Fruit fly (Drosophila melanogaster): Measurements from ENCODE around the gene CG42507.

CG42507 gene

DNA sequence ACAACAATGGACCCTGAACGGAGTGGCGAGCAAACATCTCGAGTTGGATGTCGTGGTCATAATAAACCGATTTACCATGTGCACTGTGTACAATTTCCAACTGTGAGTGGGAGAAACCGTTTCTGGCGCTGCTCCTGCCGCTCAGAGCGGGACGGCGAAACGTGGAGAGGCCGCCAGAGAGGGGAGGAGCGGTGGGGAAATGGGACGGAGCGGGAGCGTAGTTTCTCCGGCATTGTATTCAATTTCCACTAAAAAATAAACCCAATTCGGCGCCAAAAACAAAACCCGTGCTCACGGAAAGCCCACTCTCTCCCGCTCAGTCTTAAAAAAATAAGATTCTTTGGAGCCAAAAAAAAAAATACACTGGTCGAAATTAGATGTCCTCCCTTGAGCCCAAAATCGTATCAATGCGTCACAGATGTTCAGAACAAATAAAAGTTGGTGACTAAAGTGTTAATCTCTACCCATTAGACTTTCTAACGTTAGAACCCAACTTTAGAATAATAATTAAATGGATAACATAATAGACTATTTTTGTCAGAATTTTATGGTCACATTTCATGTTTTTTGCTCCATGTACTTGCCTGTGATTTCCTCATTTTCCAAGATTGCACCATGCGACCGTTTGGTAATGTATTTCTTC is 2.3 kb upstream of the CG42507 start (continued):
- peak; percentile 90 to 98 for TF ChIP-seq Trl (optimal IDR thresholded peaks at IDR 0.05)
- TF ChIP-seq Trl (GFP tag; optimal IDR thresholded peaks at IDR 0.05), result peak; percentile 45
- no peak for TF ChIP-seq GATAe (GFP tag; conservative IDR thresholded peaks at IDR 0.05)
- no peak for TF ChIP-seq CG3838 (GFP tag; optimal IDR thresholded peaks at IDR 0.05)
- no peak for TF ChIP-seq CG33557 (GFP tag; optimal IDR thresholded peaks at IDR 0.05)
- peak; percentile 88 for TF ChIP-seq row (GFP tag; IDR thresholded peaks at IDR 0.05)
- no peak for TF ChIP-seq BEAF-32 (GFP tag; optimal IDR thresholded peaks at IDR 0.05)
- TF ChIP-seq D19A (tag; optimal IDR thresholded peaks at IDR 0.05), result peak; percentile 7
- no peak for TF ChIP-seq CG1832 (GFP tag; optimal IDR thresholded peaks at IDR 0.05)
- TF ChIP-seq Drgx (GFP tag; IDR thresholded peaks at IDR 0.05), result peak; percentile 64; the same call in 1 of the 2 replicates
- peak; percentile 32; the same call in 1 of the 2 replicates for TF ChIP-seq bbx (GFP tag; IDR thresholded peaks at IDR 0.05; ENCODE audit: partially characterized antibody)
- no peak for TF ChIP-seq ERR (GFP tag; optimal IDR thresholded peaks at IDR 0.05)
- no peak for TF ChIP-seq CG15479 (GFP tag; optimal IDR thresholded peaks at IDR 0.05)
- no peak for TF ChIP-seq Sry-β (GFP tag; optimal IDR thresholded peaks at IDR 0.05)
- TF ChIP-seq CG9876 (GFP tag; optimal IDR thresholded peaks at IDR 0.05), result no peak
- no peak for TF ChIP-seq pzg (GFP tag; optimal IDR thresholded peaks at IDR 0.05)
- TF ChIP-seq CG16815 (GFP tag; optimal IDR thresholded peaks at IDR 0.05), result peak; percentile 41
- TF ChIP-seq sc (optimal IDR thresholded peaks at IDR 0.05), result no peak
- TF ChIP-seq sc (GFP tag; optimal IDR thresholded peaks at IDR 0.05), result peak; percentile 46
- TF ChIP-seq CG1529 (GFP tag; optimal IDR thresholded peaks at IDR 0.05), result peak; percentile 14
- no peak for TF ChIP-seq klu (GFP tag; IDR thresholded peaks at IDR 0.05)
- no peak for TF ChIP-seq cad (GFP tag; optimal IDR thresholded peaks at IDR 0.05)
- peak; percentile 42 for TF ChIP-seq pho (GFP tag; optimal IDR thresholded peaks at IDR 0.05)
- peak; percentile 69 for TF ChIP-seq tio (GFP tag; optimal IDR thresholded peaks at IDR 0.05)
- TF ChIP-seq CG11456 (GFP tag; IDR thresholded peaks at IDR 0.05), result peak; percentile 76; the same call in 2 of the 3 replicates
- TF ChIP-seq CG11504 (tag; optimal IDR thresholded peaks at IDR 0.05), result peak; percentile 78
- no peak for TF ChIP-seq pfk (GFP tag; optimal IDR thresholded peaks at IDR 0.05)
- peak; percentile 34 for TF ChIP-seq CG8359 (GFP tag; optimal IDR thresholded peaks at IDR 0.05; ENCODE audit: borderline replicate concordance)
- peak; percentile 53 for TF ChIP-seq en (GFP tag; optimal IDR thresholded peaks at IDR 0.05)
- TF ChIP-seq pnt (GFP tag; optimal IDR thresholded peaks at IDR 0.05), result peak; percentile 46
- TF ChIP-seq eyg (GFP tag; optimal IDR thresholded peaks at IDR 0.05), result no peak
- no peak for TF ChIP-seq C15 (GFP tag; IDR thresholded peaks at IDR 0.05)
- peak; percentile 71 for TF ChIP-seq Fer3 (tag; optimal IDR thresholded peaks at IDR 0.05)
- TF ChIP-seq Opbp (GFP tag; IDR thresholded peaks at IDR 0.05; ENCODE audit: partially characterized antibody), result peak; percentile 44; the same call in 1 of the 3 replicates
- peak; percentile 83 for TF ChIP-seq CG2120 (GFP tag; optimal IDR thresholded peaks at IDR 0.05)
- no peak for TF ChIP-seq sens-2 (GFP tag; IDR thresholded peaks at IDR 0.05)
- peak; percentile 62 for TF ChIP-seq CG32772 (GFP tag; IDR thresholded peaks at IDR 0.05)
- peak; percentile 55; the same call in 1 of the 2 replicates for TF ChIP-seq H2.0 (GFP tag; IDR thresholded peaks at IDR 0.05)
- peak; percentile 40 for TF ChIP-seq hbn (GFP tag; IDR thresholded peaks at IDR 0.05; ENCODE audit: partially characterized antibody)
- TF ChIP-seq Fer1 (GFP tag; optimal IDR thresholded peaks at IDR 0.05), result peak; percentile 68
- TF ChIP-seq CG5953 (GFP tag; IDR thresholded peaks at IDR 0.05), result peak; percentile 38; the same call in 1 of the 2 replicates
- TF ChIP-seq Xrp1 (GFP tag; IDR thresholded peaks at IDR 0.05), result peak; percentile 78
- TF ChIP-seq dati (GFP tag; IDR thresholded peaks at IDR 0.05), result no peak
- 0 out of 2 replicates have a peak, but pooled peaks have one; percentile 18 for TF ChIP-seq tna (GFP tag; IDR thresholded peaks at IDR 0.05; ENCODE audit: partially characterized antibody)
- TF ChIP-seq Adf1 (GFP tag; IDR thresholded peaks at IDR 0.05), result peak; percentile 55; the same call in 1 of the 2 replicates
- peak; percentile 7 for TF ChIP-seq trem (tag; optimal IDR thresholded peaks at IDR 0.05)
- TF ChIP-seq amos (GFP tag; IDR thresholded peaks at IDR 0.05; ENCODE audit: partially characterized antibody), result no peak; the same call in 1 of the 2 replicates
- peak; percentile 17 for TF ChIP-seq CG4707 (GFP tag; optimal IDR thresholded peaks at IDR 0.05)
- 0 out of 3 replicates have a peak, but pooled peaks have one; percentile 25 for TF ChIP-seq CG11093 (GFP tag; IDR thresholded peaks at IDR 0.05)
- peak; percentile 22 for TF ChIP-seq CG15696 (tag; optimal IDR thresholded peaks at IDR 0.05)
